Worm (Caenorhabditis elegans) whole organism, mixed stage, embryonic: ENCODE results near the gene fbxb-74.

Source experiments
- bed-3 ChIP-seq: fragments of 200-800 bp; sonication (Bioruptor generic); optimal IDR thresholded peaks from 3 replicates; lab custom pipeline; 2018; ENCODE audit warnings: mild to moderate bottlenecking, missing genetic modification characterization, moderate library complexity, missing compliant biosample characterization
- ceh-39 ChIP-seq: fragments of 150-350 bp; optimal IDR thresholded peaks from 2 replicates; lab custom pipeline; 2014; ENCODE audit warnings: missing biosample characterization, missing genetic modification characterization
- ceh-83 ChIP-seq: fragments of 200-800 bp; sonication (Bioruptor generic); optimal IDR thresholded peaks from 2 replicates; lab custom pipeline; 2018; ENCODE audit warnings: mild to moderate bottlenecking, missing genetic modification characterization, missing compliant biosample characterization
- elt-1 ChIP-seq: sonication (generic microtip); optimal IDR thresholded peaks from 2 replicates; lab custom pipeline; 2017; ENCODE audit warnings: missing genetic modification characterization, mild to moderate bottlenecking, missing compliant biosample characterization, antibody characterized with exemption, moderate library complexity, borderline replicate concordance; ENCODE audit not compliant: insufficient read depth
- elt-3 ChIP-seq: fragments of 150-350 bp; optimal IDR thresholded peaks from 2 replicates; lab custom pipeline; 2014; ENCODE audit warnings: missing biosample characterization, missing genetic modification characterization
- flh-1 ChIP-seq: fragments of 200-800 bp; sonication (Bioruptor generic); optimal IDR thresholded peaks from 2 replicates; lab custom pipeline; 2018; ENCODE audit warnings: mild to moderate bottlenecking, missing genetic modification characterization, moderate library complexity, missing compliant biosample characterization
- lsy-2 ChIP-seq: fragments of 150-350 bp; optimal IDR thresholded peaks from 2 replicates; lab custom pipeline; 2014; ENCODE audit warnings: missing biosample characterization, missing genetic modification characterization
- mab-5 ChIP-seq: fragments of 150-350 bp; optimal IDR thresholded peaks from 2 replicates; lab custom pipeline; 2014; ENCODE audit warnings: missing biosample characterization, missing genetic modification characterization
- mep-1 ChIP-seq: fragments of 150-350 bp; optimal IDR thresholded peaks from 2 replicates; lab custom pipeline; 2017; ENCODE audit warnings: missing biosample characterization, missing genetic modification reagents, missing genetic modification characterization, inconsistent platforms
- nhr-12 ChIP-seq: fragments of 150-350 bp; optimal IDR thresholded peaks from 2 replicates; lab custom pipeline; 2014; ENCODE audit warnings: missing biosample characterization, missing genetic modification characterization
- nhr-237 ChIP-seq: fragments of 150-350 bp; optimal IDR thresholded peaks from 2 replicates; lab custom pipeline; 2014; ENCODE audit warnings: missing biosample characterization, missing genetic modification characterization
- nhr-76 ChIP-seq: sonication (generic microtip); optimal IDR thresholded peaks from 2 replicates; lab custom pipeline; 2017; ENCODE audit warnings: missing biosample characterization, missing genetic modification characterization
- pha-4 ChIP-seq: fragments of 150-350 bp; optimal IDR thresholded peaks from 2 replicates; lab custom pipeline; 2018; ENCODE audit warnings: missing biosample characterization, missing genetic modification reagents, missing genetic modification characterization
- snpc-4 ChIP-seq: fragments of 150-350 bp; optimal IDR thresholded peaks from 2 replicates; lab custom pipeline; 2014; ENCODE audit warnings: missing biosample characterization, missing genetic modification characterization

ce11 chrIV:4402413-4402812 is 36.7 kb downstream of the fbxb-74 start:
- TF ChIP-seq mep-1 (tag; lab: Kevin White, UChicago) = no peak
- no peak for TF ChIP-seq snpc-4 (tag; lab: Kevin White, UChicago)
- no peak for TF ChIP-seq lsy-2 (tag; lab: Kevin White, UChicago)
- no peak for TF ChIP-seq mab-5
- no peak for TF ChIP-seq nhr-76 (tag; lab: Kevin White, UChicago)
- TF ChIP-seq elt-3 (tag; lab: Kevin White, UChicago) = no peak
- no peak for TF ChIP-seq bed-3 (GFP tag; lab: Kevin White, UChicago)
- TF ChIP-seq nhr-12 (tag; lab: Kevin White, UChicago) = no peak
- TF ChIP-seq pha-4 = no peak
- TF ChIP-seq nhr-237 (tag; lab: Kevin White, UChicago) = no peak
- TF ChIP-seq ceh-39 (tag; lab: Kevin White, UChicago) = no peak
- no peak for TF ChIP-seq flh-1 (GFP tag; lab: Kevin White, UChicago)
- TF ChIP-seq elt-1 (tag; lab: Kevin White, UChicago) = no peak
- no peak for TF ChIP-seq ceh-83 (GFP tag; lab: Kevin White, UChicago)
